Fruit fly (Drosophila melanogaster) whole organism, embryonic: ENCODE measurements around the gene cyr.
A peak's percentile ranks its signal among the peaks of the same experiment; 100 is the strongest.

ENCODE experiments used
- CG10147 ChIP-seq: fragments of 200-800 bp; sonication (Bioruptor generic); optimal IDR thresholded peaks from 2 replicates; lab custom pipeline; 2019; ENCODE audit warnings: missing biosample characterization, mild to moderate bottlenecking, missing genetic modification characterization, moderate library complexity
- CG10274 ChIP-seq: fragments of 200-800 bp; sonication (Bioruptor generic); optimal IDR thresholded peaks from 3 replicates; lab custom pipeline; 2017; ENCODE audit warnings: missing biosample characterization, mild to moderate bottlenecking, missing genetic modification characterization
- CG10431 ChIP-seq: fragments of 200-800 bp; sonication (Bioruptor generic); optimal IDR thresholded peaks from 3 replicates; lab custom pipeline; 2018; ENCODE audit warnings: missing biosample characterization, mild to moderate bottlenecking, missing genetic modification characterization
- CG10959 ChIP-seq: fragments of 200-800 bp; sonication (Bioruptor generic); IDR thresholded peaks from 2 replicates; pipeline ENCODE4 v1.3.6; 2022; ENCODE audit warnings: missing biosample characterization, missing genetic modification characterization
- CG11093 ChIP-seq: fragments of 200-800 bp; sonication (Bioruptor generic); IDR thresholded peaks from 3 replicates; pipeline ENCODE4 v1.3.6; 2022; ENCODE audit warnings: missing biosample characterization, missing genetic modification characterization
- CG11247 ChIP-seq: fragments of 200-800 bp; sonication (Bioruptor generic); IDR thresholded peaks from 2 replicates; pipeline ENCODE4 v1.3.6; 2022; ENCODE audit warnings: missing biosample characterization, missing genetic modification characterization
- CG12155 ChIP-seq: fragments of 200-800 bp; sonication (Bioruptor generic); optimal IDR thresholded peaks from 3 replicates; lab custom pipeline; 2016; ENCODE audit warnings: missing biosample characterization, missing genetic modification characterization
- CG13624 ChIP-seq: fragments of 200-800 bp; sonication (Bioruptor generic); optimal IDR thresholded peaks from 2 replicates; lab custom pipeline; 2016; ENCODE audit warnings: missing biosample characterization, missing genetic modification characterization
- CG1603 ChIP-seq: fragments of 200-800 bp; sonication (Bioruptor generic); optimal IDR thresholded peaks from 2 replicates; lab custom pipeline; 2019; ENCODE audit warnings: missing biosample characterization, mild to moderate bottlenecking, missing genetic modification characterization, moderate library complexity
- CG16813 ChIP-seq: fragments of 200-800 bp; sonication (Bioruptor generic); IDR thresholded peaks from 3 replicates; pipeline ENCODE4 v1.3.6; 2022; ENCODE audit warnings: missing biosample characterization, missing genetic modification characterization; ENCODE audit not compliant: partially characterized antibody
- CG17385 ChIP-seq: fragments of 200-800 bp; sonication (Bioruptor generic); optimal IDR thresholded peaks from 3 replicates; lab custom pipeline; 2018; ENCODE audit warnings: missing biosample characterization, mild to moderate bottlenecking, missing genetic modification characterization
- CG18764 ChIP-seq: fragments of 200-800 bp; sonication (Bioruptor generic); optimal IDR thresholded peaks from 3 replicates; lab custom pipeline; 2016; ENCODE audit warnings: missing biosample characterization, missing genetic modification characterization
- CG2202 ChIP-seq: fragments of 200-800 bp; sonication (Bioruptor generic); optimal IDR thresholded peaks from 2 replicates; lab custom pipeline; 2018; ENCODE audit warnings: missing biosample characterization, mild to moderate bottlenecking, missing genetic modification characterization
- CG34422 ChIP-seq: fragments of 200-800 bp; sonication (Bioruptor generic); IDR thresholded peaks from 3 replicates; pipeline ENCODE4 v1.3.6; 2022; ENCODE audit warnings: missing biosample characterization, missing genetic modification characterization
- CG6683 ChIP-seq: fragments of 200-800 bp; sonication (Bioruptor generic); optimal IDR thresholded peaks from 2 replicates; lab custom pipeline; 2017; ENCODE audit warnings: missing biosample characterization, mild to moderate bottlenecking, missing genetic modification characterization, missing genetic modification reagents
- CG6765 ChIP-seq: fragments of 200-800 bp; sonication (Bioruptor generic); optimal IDR thresholded peaks from 3 replicates; lab custom pipeline; 2017; ENCODE audit warnings: missing biosample characterization, mild to moderate bottlenecking, missing genetic modification characterization
- Chrac-16 ChIP-seq: fragments of 200-800 bp; sonication (Bioruptor generic); optimal IDR thresholded peaks from 3 replicates; lab custom pipeline; 2016; ENCODE audit warnings: missing biosample characterization, missing genetic modification characterization
- CkIIα-i1 ChIP-seq: fragments of 200-800 bp; sonication (Bioruptor generic); IDR thresholded peaks from 2 replicates; pipeline ENCODE4 v1.3.6; 2022; ENCODE audit warnings: missing biosample characterization, missing genetic modification characterization
- CoRest ChIP-seq: fragments of 200-800 bp; sonication (Bioruptor generic); optimal IDR thresholded peaks from 3 replicates; lab custom pipeline; 2018; ENCODE audit warnings: missing biosample characterization, mild to moderate bottlenecking, missing genetic modification characterization, moderate library complexity
- Deaf1 ChIP-seq: fragments of 200-800 bp; optimal IDR thresholded peaks from 3 replicates; lab custom pipeline; 2019; ENCODE audit warnings: missing biosample characterization, mild to moderate bottlenecking, missing genetic modification characterization, moderate library complexity
- ERR ChIP-seq: fragments of 200-800 bp; sonication (Bioruptor generic); optimal IDR thresholded peaks from 2 replicates; lab custom pipeline; 2016; ENCODE audit warnings: missing biosample characterization, missing genetic modification characterization
- Elba2 ChIP-seq: fragments of 200-800 bp; sonication (Bioruptor generic); optimal IDR thresholded peaks from 3 replicates; lab custom pipeline; 2016; ENCODE audit warnings: missing biosample characterization, missing genetic modification characterization
- Fer2 ChIP-seq: fragments of 200-800 bp; sonication (Bioruptor generic); optimal IDR thresholded peaks from 2 replicates; lab custom pipeline; 2018; ENCODE audit warnings: missing biosample characterization, mild to moderate bottlenecking, missing genetic modification characterization, moderate library complexity
- H15 ChIP-seq: fragments of 200-800 bp; sonication (Bioruptor generic); IDR thresholded peaks from 3 replicates; pipeline ENCODE4 v1.3.6; 2022; ENCODE audit warnings: missing biosample characterization, missing genetic modification characterization
- Lim3 ChIP-seq: fragments of 200-800 bp; sonication (Bioruptor generic); IDR thresholded peaks from 2 replicates; pipeline ENCODE4 v1.3.6; 2022; ENCODE audit warnings: missing biosample characterization, missing genetic modification characterization
- Mad ChIP-seq: fragments of 200-800 bp; sonication (Bioruptor generic); optimal IDR thresholded peaks from 2 replicates; lab custom pipeline; 2016; ENCODE audit warnings: missing biosample characterization, missing genetic modification characterization
- Myb ChIP-seq: fragments of 200-800 bp; sonication (Bioruptor generic); optimal IDR thresholded peaks from 2 replicates; lab custom pipeline; 2016; ENCODE audit warnings: missing biosample characterization, missing genetic modification characterization
- PHDP ChIP-seq: fragments of 200-800 bp; sonication (Bioruptor generic); optimal IDR thresholded peaks from 3 replicates; lab custom pipeline; 2018; ENCODE audit warnings: missing biosample characterization, mild to moderate bottlenecking, missing genetic modification characterization, moderate library complexity
- Scr ChIP-seq: fragments of 200-800 bp; sonication (Bioruptor generic); IDR thresholded peaks from 2 replicates; pipeline ENCODE4 v1.3.6; 2022; ENCODE audit warnings: missing biosample characterization, missing genetic modification characterization; ENCODE audit not compliant: partially characterized antibody
- YL-1 ChIP-seq: fragments of 200-800 bp; sonication (Bioruptor generic); optimal IDR thresholded peaks from 3 replicates; lab custom pipeline; 2017; ENCODE audit warnings: missing biosample characterization, mild to moderate bottlenecking, missing genetic modification characterization
- az2 ChIP-seq: fragments of 200-800 bp; sonication (Bioruptor generic); optimal IDR thresholded peaks from 3 replicates; lab custom pipeline; 2016; ENCODE audit warnings: missing biosample characterization, missing genetic modification characterization
- caup ChIP-seq: fragments of 200-800 bp; sonication (Bioruptor generic); optimal IDR thresholded peaks from 3 replicates; lab custom pipeline; 2017; ENCODE audit warnings: missing biosample characterization, mild to moderate bottlenecking, missing genetic modification characterization, moderate library complexity; ENCODE audit not compliant: severe bottlenecking
- chinmo ChIP-seq: fragments of 200-800 bp; sonication (Bioruptor generic); IDR thresholded peaks from 4 replicates; pipeline ENCODE4 v1.3.6; 2022; ENCODE audit warnings: missing biosample characterization, missing genetic modification characterization; ENCODE audit not compliant: partially characterized antibody
- emc ChIP-seq: fragments of 200-800 bp; sonication (Bioruptor generic); optimal IDR thresholded peaks from 2 replicates; lab custom pipeline; 2016; ENCODE audit warnings: missing biosample characterization, missing genetic modification characterization
- fd96Cb ChIP-seq: fragments of 200-800 bp; sonication (Bioruptor generic); optimal IDR thresholded peaks from 2 replicates; lab custom pipeline; 2018; ENCODE audit warnings: missing biosample characterization, mild to moderate bottlenecking, missing genetic modification characterization, moderate library complexity
- gfzf ChIP-seq: fragments of 200-800 bp; sonication (Bioruptor generic); optimal IDR thresholded peaks from 2 replicates; lab custom pipeline; 2016; ENCODE audit warnings: missing biosample characterization, mild to moderate bottlenecking, missing genetic modification characterization, moderate library complexity
- hb ChIP-seq: fragments of 200-800 bp; sonication (Bioruptor generic); IDR thresholded peaks from 3 replicates; pipeline ENCODE4 v1.3.6; 2022; ENCODE audit warnings: missing biosample characterization, missing genetic modification characterization; ENCODE audit not compliant: partially characterized antibody
- hbn ChIP-seq: fragments of 200-800 bp; sonication (Bioruptor generic); IDR thresholded peaks from 2 replicates; pipeline ENCODE4 v1.3.6; 2022; ENCODE audit warnings: missing biosample characterization, missing genetic modification characterization; ENCODE audit not compliant: partially characterized antibody
- lilli ChIP-seq: fragments of 200-800 bp; sonication (Bioruptor generic); optimal IDR thresholded peaks from 3 replicates; lab custom pipeline; 2016; ENCODE audit warnings: missing biosample characterization, missing genetic modification characterization
- luna ChIP-seq: fragments of 200-800 bp; sonication (Bioruptor generic); optimal IDR thresholded peaks from 2 replicates; lab custom pipeline; 2016; ENCODE audit warnings: missing biosample characterization, missing genetic modification characterization
- oc ChIP-seq: fragments of 200-800 bp; sonication (Bioruptor generic); optimal IDR thresholded peaks from 2 replicates; lab custom pipeline; 2018; ENCODE audit warnings: missing biosample characterization, mild to moderate bottlenecking, missing genetic modification characterization, moderate library complexity
- pita ChIP-seq: fragments of 200-800 bp; sonication (Bioruptor generic); optimal IDR thresholded peaks from 2 replicates; lab custom pipeline; 2017; ENCODE audit warnings: missing biosample characterization, mild to moderate bottlenecking, missing genetic modification characterization
- pnt ChIP-seq: fragments of 200-800 bp; sonication (Bioruptor generic); optimal IDR thresholded peaks from 3 replicates; lab custom pipeline; 2016; ENCODE audit warnings: missing biosample characterization, missing genetic modification characterization
- sens ChIP-seq: fragments of 200-800 bp; sonication (Bioruptor generic); peaks from one replicate; lab custom pipeline; 2016; ENCODE audit warnings: missing biosample characterization, missing genetic modification characterization
- sens-2 ChIP-seq: fragments of 200-800 bp; sonication (Bioruptor generic); IDR thresholded peaks from 2 replicates; pipeline ENCODE4 v1.3.6; 2022; ENCODE audit warnings: missing biosample characterization, missing genetic modification characterization
- sqz ChIP-seq: fragments of 200-800 bp; sonication (Bioruptor generic); optimal IDR thresholded peaks from 3 replicates; lab custom pipeline; 2018; ENCODE audit warnings: missing biosample characterization, mild to moderate bottlenecking, missing genetic modification characterization
- tio ChIP-seq: fragments of 200-800 bp; sonication (Bioruptor generic); optimal IDR thresholded peaks from 2 replicates; lab custom pipeline; 2017; ENCODE audit warnings: missing biosample characterization, missing genetic modification characterization, inconsistent platforms
- tx ChIP-seq: fragments of 200-800 bp; sonication (Bioruptor generic); optimal IDR thresholded peaks from 2 replicates; lab custom pipeline; 2016; ENCODE audit warnings: missing biosample characterization, missing genetic modification characterization

cyr gene

dm6 chrX:8131693-8132313 lies 3.7 kb downstream of the cyr start, which contains the start of gene CG10958 (continued):
- peak; percentile 42; the same call in 1 of the 3 replicates for TF ChIP-seq CG34422 (GFP tag; lab: Robert Waterston, UW)
- TF ChIP-seq tio (GFP tag; lab: Kevin White, UChicago) = no peak
- no peak for TF ChIP-seq pnt (GFP tag; lab: Kevin White, UChicago)
- TF ChIP-seq hbn (GFP tag; lab: Robert Waterston, UW) = peak; percentile 32; the same call in 1 of the 2 replicates
- TF ChIP-seq CG10959 (GFP tag; lab: Robert Waterston, UW) = no peak
- TF ChIP-seq CG12155 = peak; percentile 63
- TF ChIP-seq CG11247 (GFP tag; lab: Robert Waterston, UW) = peak; percentile 30
- peak; percentile 88 for TF ChIP-seq sens (GFP tag; lab: Kevin White, UChicago)
- TF ChIP-seq CG13624 = no peak
- no peak for TF ChIP-seq hb
- no peak for TF ChIP-seq luna (GFP tag; lab: Kevin White, UChicago)
- no peak for TF ChIP-seq CG6765 (GFP tag; lab: Kevin White, UChicago)
- no peak for TF ChIP-seq CG16813
- TF ChIP-seq az2 (GFP tag; lab: Kevin White, UChicago) = peak; percentile 36
- no peak for TF ChIP-seq CG10274 (GFP tag; lab: Kevin White, UChicago)

- peak; percentile 49 for TF ChIP-seq CG1603 (tag; lab: Kevin White, UChicago)
- no peak for TF ChIP-seq Deaf1 (tag; lab: Kevin White, UChicago)
- TF ChIP-seq PHDP (tag; lab: Kevin White, UChicago) = no peak
- no peak for TF ChIP-seq emc (GFP tag; lab: Kevin White, UChicago)
- TF ChIP-seq chinmo (GFP tag; lab: Robert Waterston, UW) = peak; percentile 70
- TF ChIP-seq CG18764 (GFP tag; lab: Kevin White, UChicago) = no peak
- no peak for TF ChIP-seq CG10431
- peak; percentile 80 for TF ChIP-seq gfzf (GFP tag; lab: Kevin White, UChicago)
- no peak for TF ChIP-seq CG11093 (GFP tag; lab: Robert Waterston, UW)
- TF ChIP-seq lilli (GFP tag; lab: Kevin White, UChicago) = no peak
- no peak for TF ChIP-seq Fer2 (tag; lab: Kevin White, UChicago)
- TF ChIP-seq Lim3 = no peak
- TF ChIP-seq fd96Cb (tag; lab: Kevin White, UChicago) = no peak
- TF ChIP-seq pita (GFP tag; lab: Kevin White, UChicago) = no peak
- TF ChIP-seq YL-1 = peak; percentile 11
- no peak for TF ChIP-seq Chrac-16 (GFP tag; lab: Kevin White, UChicago)
- TF ChIP-seq Myb (GFP tag; lab: Kevin White, UChicago) = peak; percentile 47
- TF ChIP-seq CG2202 (tag; lab: Kevin White, UChicago) = no peak
- TF ChIP-seq sens-2 (GFP tag; lab: Robert Waterston, UW) = no peak
- no peak for TF ChIP-seq CG10147
- no peak for TF ChIP-seq tx (GFP tag; lab: Kevin White, UChicago)
- TF ChIP-seq caup (GFP tag; lab: Kevin White, UChicago) = no peak
- TF ChIP-seq CoRest (tag; lab: Kevin White, UChicago) = peak; percentile 13
- peak; percentile 59; the same call in 1 of the 2 replicates for TF ChIP-seq hbn (GFP tag; lab: Robert Waterston, UW)
- TF ChIP-seq oc (tag; lab: Kevin White, UChicago) = no peak
- TF ChIP-seq Mad (GFP tag; lab: Kevin White, UChicago) = no peak
- TF ChIP-seq ERR = no peak
- no peak for TF ChIP-seq CG6683 (GFP tag; lab: Kevin White, UChicago)
- no peak for TF ChIP-seq H15
- TF ChIP-seq Elba2 (GFP tag; lab: Kevin White, UChicago) = no peak
- no peak for TF ChIP-seq CkIIα-i1 (GFP tag; lab: Robert Waterston, UW)
- peak; percentile 79 for TF ChIP-seq Scr (GFP tag; lab: Robert Waterston, UW)
- TF ChIP-seq sqz (GFP tag; lab: Kevin White, UChicago) = peak; percentile 66
- no peak for TF ChIP-seq CG17385 (GFP tag; lab: Kevin White, UChicago)
Observed at dm6 chrX:8129204-8129997, 6.1 kb downstream of the cyr start, which contains the start of gene CG2116. TSS of gene CG2116 (plus strand) at chrX:8129812.
